Fruit fly (Drosophila melanogaster) whole organism, embryonic: Measurements from ENCODE around the gene CG11698.

Experiments
- CG10321 ChIP-seq: fragments of 200-800 bp; sonication (Bioruptor generic); IDR thresholded peaks from 2 replicates; pipeline ENCODE4 v1.3.6; 2022; ENCODE audit warnings: missing biosample characterization, missing genetic modification characterization
- CG17186 ChIP-seq: fragments of 200-800 bp; sonication (Bioruptor generic); optimal IDR thresholded peaks from 3 replicates; lab custom pipeline; 2017; ENCODE audit warnings: missing biosample characterization, missing genetic modification reagents, missing genetic modification characterization
- CG2129 ChIP-seq: fragments of 200-800 bp; sonication (Bioruptor generic); IDR thresholded peaks from 2 replicates; pipeline ENCODE4 v1.3.6; 2022; ENCODE audit warnings: missing biosample characterization, missing genetic modification characterization; ENCODE audit not compliant: partially characterized antibody
- CG9817 ChIP-seq: fragments of 200-800 bp; sonication (Bioruptor generic); optimal IDR thresholded peaks from 2 replicates; lab custom pipeline; 2018; ENCODE audit warnings: missing biosample characterization, mild to moderate bottlenecking, missing genetic modification characterization, moderate library complexity
- Drgx ChIP-seq: fragments of 200-800 bp; sonication (Bioruptor generic); IDR thresholded peaks from 2 replicates; pipeline ENCODE4 v1.3.6; 2022; ENCODE audit warnings: missing biosample characterization, missing genetic modification characterization
- NC2β ChIP-seq: fragments of 200-800 bp; sonication (Bioruptor generic); optimal IDR thresholded peaks from 2 replicates; lab custom pipeline; 2016; ENCODE audit warnings: missing biosample characterization, missing genetic modification characterization
- psq ChIP-seq: fragments of 200-800 bp; sonication (Bioruptor generic); optimal IDR thresholded peaks from 2 replicates; lab custom pipeline; 2017; ENCODE audit warnings: missing biosample characterization, missing genetic modification characterization
- slp2 ChIP-seq: fragments of 200-800 bp; sonication (Bioruptor generic); optimal IDR thresholded peaks from 2 replicates; lab custom pipeline; 2016; ENCODE audit warnings: missing biosample characterization, missing genetic modification characterization
- trh ChIP-seq: fragments of 200-800 bp; sonication (Bioruptor generic); optimal IDR thresholded peaks from 2 replicates; lab custom pipeline; 2016; ENCODE audit warnings: missing biosample characterization, missing genetic modification characterization

dm6 chr3R:8312037-8312436 is at the start of gene CG11698, which contains the start of gene CG11694:
- TF ChIP-seq trh (GFP tag; lab: Kevin White, UChicago) (no peak), psq (GFP tag; lab: Kevin White, UChicago) (no peak), NC2β (GFP tag; lab: Kevin White, UChicago) (no peak), CG9817 (tag; lab: Kevin White, UChicago) (no peak), CG2129 (GFP tag; lab: Robert Waterston, UW) (no peak), Drgx (no peak), slp2 (GFP tag; lab: Kevin White, UChicago) (no peak), CG17186 (no peak), CG10321 (GFP tag; lab: Robert Waterston, UW) (no peak)
